Fruit fly (Drosophila melanogaster): ENCODE data around the gene CG14664.

dm6 chr3R:5223839-5224238 is at the start of gene CG14664:
- TF ChIP-seq Sin3A (optimal IDR thresholded peaks at IDR 0.05) (no peak), insv (optimal IDR thresholded peaks at IDR 0.05) (no peak), psq (optimal IDR thresholded peaks at IDR 0.05) (no peak)
